Fruit fly (Drosophila melanogaster): Measurements from ENCODE around the gene Hmgcr.

Hmgcr gene

DNA sequence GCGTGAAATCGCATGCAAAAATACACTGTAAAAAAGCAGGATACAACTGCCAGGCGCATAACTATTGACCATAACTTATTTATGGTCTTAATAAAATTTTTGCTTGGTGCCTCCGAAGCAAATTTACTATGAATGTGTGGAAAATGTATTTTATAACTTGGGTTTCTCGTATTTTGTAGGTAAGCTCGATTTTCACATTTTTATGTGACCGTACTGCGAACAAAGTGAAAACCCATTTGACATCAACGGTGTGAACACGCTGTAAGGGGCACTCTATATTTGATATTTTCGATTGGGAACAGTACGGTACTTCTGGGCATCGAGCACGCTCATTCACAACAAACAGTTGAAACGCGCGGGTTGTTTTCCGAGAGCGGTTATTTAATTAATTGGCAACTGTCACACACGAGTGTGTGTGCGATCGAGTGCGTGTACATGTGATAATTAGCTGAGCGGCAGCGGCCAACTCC, 48.4 kb downstream of the Hmgcr start, which contains the start of the genes Nup98-96 and mbc (continued):
- TF ChIP-seq pb (GFP tag; optimal IDR thresholded peaks at IDR 0.05) (peak; percentile 76), zf30C (GFP tag; optimal IDR thresholded peaks at IDR 0.05) (peak; percentile 97), CG14860 (GFP tag; IDR thresholded peaks at IDR 0.05; ENCODE audit: partially characterized antibody) (no peak), Eip74EF (GFP tag; optimal IDR thresholded peaks at IDR 0.05) (peak in 1 of 2 experiments; percentile 3), lmd (GFP tag; IDR thresholded peaks at IDR 0.05) (peak; percentile 90), Poxn (GFP tag; IDR thresholded peaks at IDR 0.05) (peak; percentile 44; the same call in 1 of the 2 replicates), GATAe (GFP tag; conservative IDR thresholded peaks at IDR 0.05) (peak; percentile 27; the same call in 1 of the 2 replicates), rib (GFP tag; IDR thresholded peaks at IDR 0.05) (peak; percentile 63), CG2889 (GFP tag; IDR thresholded peaks at IDR 0.05) (peak; percentile 63; the same call in 2 of the 3 replicates), Oli (tag; optimal IDR thresholded peaks at IDR 0.05) (peak; percentile 82), CG2129 (GFP tag; IDR thresholded peaks at IDR 0.05; ENCODE audit: partially characterized antibody) (no peak), Taf1 (GFP tag; IDR thresholded peaks at IDR 0.05) (peak; percentile 73), CG15269 (tag; optimal IDR thresholded peaks at IDR 0.05) (peak; percentile 81), Gsc (GFP tag; IDR thresholded peaks at IDR 0.05) (peak; percentile 62; the same call in 1 of the 2 replicates), CG13894 (tag; optimal IDR thresholded peaks at IDR 0.05) (peak; percentile 80), cato (GFP tag; optimal IDR thresholded peaks at IDR 0.05; ENCODE audit: borderline replicate concordance) (peak; percentile 69), jumu (GFP tag; optimal IDR thresholded peaks at IDR 0.05) (peak; percentile 94), Bteb2 (GFP tag; optimal IDR thresholded peaks at IDR 0.05) (peak; percentile 82), CG16779 (GFP tag; IDR thresholded peaks at IDR 0.05) (no peak), Tbp (GFP tag; optimal IDR thresholded peaks at IDR 0.05) (no peak), peb (GFP tag; IDR thresholded peaks at IDR 0.05) (peak; percentile 71), grau (tag; optimal IDR thresholded peaks at IDR 0.05) (peak; percentile 86), psq (GFP tag; optimal IDR thresholded peaks at IDR 0.05) (peak; percentile 50), Blimp-1 (GFP tag; optimal IDR thresholded peaks at IDR 0.05) (peak; percentile 72), CG4404 (GFP tag; IDR thresholded peaks at IDR 0.05) (peak; percentile 88), Mad (GFP tag; optimal IDR thresholded peaks at IDR 0.05) (peak; percentile 86), CG2678 (tag; optimal IDR thresholded peaks at IDR 0.05) (peak; percentile 85), CG17361 (GFP tag; IDR thresholded peaks at IDR 0.05) (peak; percentile 88), NK7.1 (GFP tag; optimal IDR thresholded peaks at IDR 0.05) (peak; percentile 67), Spps (tag; optimal IDR thresholded peaks at IDR 0.05) (peak; percentile 61), Bdp1 (GFP tag; optimal IDR thresholded peaks at IDR 0.05) (peak; percentile 79), CG17568 (GFP tag; optimal IDR thresholded peaks at IDR 0.05) (no peak), sqz (GFP tag; optimal IDR thresholded peaks at IDR 0.05) (peak; percentile 31), lov (optimal IDR thresholded peaks at IDR 0.05) (no peak), lov (GFP tag; IDR thresholded peaks at IDR 0.05) (0 out of 3 replicates have a peak, but pooled peaks have one; percentile 66), CG30403 (GFP tag; optimal IDR thresholded peaks at IDR 0.05) (peak; percentile 94), fru (optimal IDR thresholded peaks at IDR 0.05) (no peak), CG18476 (GFP tag; optimal IDR thresholded peaks at IDR 0.05) (peak; percentile 86), vvl (GFP tag; IDR thresholded peaks at IDR 0.05) (peak; percentile 91), CG12659 (GFP tag; optimal IDR thresholded peaks at IDR 0.05) (peak; percentile 90), CG8388 (GFP tag; optimal IDR thresholded peaks at IDR 0.05) (peak; percentile 60), nau (GFP tag; optimal IDR thresholded peaks at IDR 0.05) (no peak), unpg (GFP tag; optimal IDR thresholded peaks at IDR 0.05) (peak; percentile 82), vnd (GFP tag; IDR thresholded peaks at IDR 0.05; ENCODE audit: partially characterized antibody) (no peak), Aef1 (GFP tag; IDR thresholded peaks at IDR 0.05) (peak; percentile 90), dimm (GFP tag; IDR thresholded peaks at IDR 0.05) (peak; percentile 68), Dfd (GFP tag; optimal IDR thresholded peaks at IDR 0.05) (peak in 1 of 2 experiments; percentile 76), CG13775 (GFP tag; optimal IDR thresholded peaks at IDR 0.05) (peak; percentile 92), croc (GFP tag; conservative IDR thresholded peaks at IDR 0.05) (peak; percentile 82), Antp (GFP tag; optimal IDR thresholded peaks at IDR 0.05) (peak; percentile 92), CG14050 (GFP tag; IDR thresholded peaks at IDR 0.05) (peak; percentile 71; the same call in 2 of the 3 replicates)
